Fruit fly (Drosophila melanogaster): ENCODE results near the gene SclB.

DNA sequence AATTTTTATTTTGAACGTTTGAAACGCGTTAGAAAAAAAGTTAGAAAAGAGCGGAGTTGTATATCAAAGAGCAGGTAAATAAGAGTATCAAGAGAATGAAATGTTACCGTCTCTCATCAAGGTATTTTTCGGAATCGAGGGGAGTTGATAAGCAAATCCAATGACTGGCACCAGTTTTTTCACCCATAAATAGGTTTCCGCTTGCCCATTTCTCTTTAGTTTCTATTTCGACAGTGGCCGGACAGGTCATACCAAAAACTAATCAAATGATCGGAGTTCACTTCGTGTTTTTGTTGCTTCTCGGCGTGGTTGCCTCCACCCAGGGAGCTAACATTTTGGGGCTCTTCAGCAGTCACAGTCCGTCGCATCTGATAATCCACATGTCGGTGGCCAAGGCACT is 43.8 kb upstream of the SclB start, which contains the start of gene Ugt37C2:
- TF ChIP-seq usp (GFP tag; optimal IDR thresholded peaks at IDR 0.05): no peak
- TF ChIP-seq psq (optimal IDR thresholded peaks at IDR 0.05): no peak

All from whole organism.